Fruit fly (Drosophila melanogaster): ENCODE results near the gene Cog4.

dm6 chr2L:10522174-10522893 lies 33.9 kb upstream of the Cog4 start:
- TF ChIP-seq Ptx1 (GFP tag; IDR thresholded peaks at IDR 0.05), result peak; percentile 85
- peak; percentile 61 for TF ChIP-seq CG10366 (GFP tag; IDR thresholded peaks at IDR 0.05)
- no peak; the same call in 1 of the 2 replicates for TF ChIP-seq sim (GFP tag; IDR thresholded peaks at IDR 0.05)
- TF ChIP-seq fd96Cb (tag; optimal IDR thresholded peaks at IDR 0.05), result peak; percentile 57
- peak; percentile 69 for TF ChIP-seq CG12104 (GFP tag; optimal IDR thresholded peaks at IDR 0.05)
- no peak for TF ChIP-seq CG1792 (GFP tag; optimal IDR thresholded peaks at IDR 0.05)
- no peak for TF ChIP-seq CG4617 (GFP tag; optimal IDR thresholded peaks at IDR 0.05; ENCODE audit: borderline replicate concordance)
- peak; percentile 49; the same call in 1 of the 2 replicates for TF ChIP-seq klu (GFP tag; IDR thresholded peaks at IDR 0.05)
- TF ChIP-seq CG1647 (GFP tag; optimal IDR thresholded peaks at IDR 0.05), result no peak

Measured in whole organism, embryonic.